Fruit fly (Drosophila melanogaster): ENCODE measurements around the gene CG3430.
A peak's percentile ranks its signal among the peaks of the same experiment; 100 is the strongest.

The CG3430 gene

DNA sequence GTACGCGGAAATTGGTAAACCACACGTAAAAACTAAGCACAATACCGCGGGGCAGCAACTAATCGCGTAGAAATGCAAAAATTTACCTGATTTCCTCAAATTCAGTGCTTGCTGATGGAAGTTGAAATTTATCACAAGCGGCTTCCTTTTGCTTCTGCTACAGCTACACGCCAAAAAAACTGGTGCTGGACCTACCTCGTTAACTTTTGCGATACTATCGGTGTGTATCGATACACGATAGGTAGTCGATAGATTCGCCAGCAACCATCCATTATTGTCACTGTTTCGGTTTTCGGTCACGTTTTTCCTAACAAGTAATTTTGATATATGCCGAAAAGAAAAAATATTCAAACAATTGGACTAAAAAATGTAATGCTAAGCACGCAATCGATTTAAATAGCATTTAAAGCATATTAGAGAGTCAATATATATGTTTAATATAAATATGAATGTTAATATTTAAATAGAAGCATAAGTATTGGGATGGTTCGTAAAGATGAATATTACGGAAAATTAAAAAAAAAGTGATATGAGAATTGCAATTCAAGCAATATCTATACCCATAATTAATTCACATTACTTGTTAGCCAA lies 10.7 kb downstream of the CG3430 start, which contains the start of gene Sumo (continued):
- TF ChIP-seq Dbx (GFP tag; IDR thresholded peaks at IDR 0.05) = peak; percentile 59; the same call in 2 of the 3 replicates
- no peak for TF ChIP-seq ara (GFP tag; IDR thresholded peaks at IDR 0.05)
- no peak for TF ChIP-seq CG8388 (GFP tag; optimal IDR thresholded peaks at IDR 0.05)
- no peak for TF ChIP-seq CG6254 (GFP tag; optimal IDR thresholded peaks at IDR 0.05)
- TF ChIP-seq CG6765 (GFP tag; optimal IDR thresholded peaks at IDR 0.05) = no peak
- TF ChIP-seq gt (GFP tag; IDR thresholded peaks at IDR 0.05) = no peak
- no peak for TF ChIP-seq schlank (tag; optimal IDR thresholded peaks at IDR 0.05)
- no peak for TF ChIP-seq sr (GFP tag; IDR thresholded peaks at IDR 0.05)
- TF ChIP-seq NK7.1 (GFP tag; optimal IDR thresholded peaks at IDR 0.05) = no peak
- TF ChIP-seq trem (tag; optimal IDR thresholded peaks at IDR 0.05) = peak; percentile 66
- TF ChIP-seq chif (GFP tag; optimal IDR thresholded peaks at IDR 0.05) = no peak
- TF ChIP-seq CG32532 (GFP tag; IDR thresholded peaks at IDR 0.05) = peak; percentile 49
- TF ChIP-seq CG13894 (tag; optimal IDR thresholded peaks at IDR 0.05) = peak; percentile 22
- peak; percentile 15 for TF ChIP-seq Lhr (GFP tag; optimal IDR thresholded peaks at IDR 0.05)
- no peak for TF ChIP-seq CG4707 (GFP tag; optimal IDR thresholded peaks at IDR 0.05)
- TF ChIP-seq Atf6 (GFP tag; IDR thresholded peaks at IDR 0.05) = no peak
- TF ChIP-seq dmrt11E (tag; optimal IDR thresholded peaks at IDR 0.05) = peak; percentile 4
- TF ChIP-seq CG33213 (GFP tag; optimal IDR thresholded peaks at IDR 0.05) = no peak
- peak; percentile 50 for TF ChIP-seq CG12659 (GFP tag; optimal IDR thresholded peaks at IDR 0.05)
- TF ChIP-seq CG4328 (GFP tag; optimal IDR thresholded peaks at IDR 0.05) = no peak
- no peak for TF ChIP-seq CG13424 (tag; optimal IDR thresholded peaks at IDR 0.05)
- TF ChIP-seq Awh (GFP tag; IDR thresholded peaks at IDR 0.05) = no peak
- TF ChIP-seq Usf (GFP tag; optimal IDR thresholded peaks at IDR 0.05) = peak; percentile 25
- TF ChIP-seq CG8478 (optimal IDR thresholded peaks at IDR 0.05) = no peak
- no peak for TF ChIP-seq lab (GFP tag; optimal IDR thresholded peaks at IDR 0.05)
- TF ChIP-seq crc (GFP tag; optimal IDR thresholded peaks at IDR 0.05) = no peak
- TF ChIP-seq Lpt (GFP tag; optimal IDR thresholded peaks at IDR 0.05) = no peak
- TF ChIP-seq CG31365 (tag; optimal IDR thresholded peaks at IDR 0.05) = no peak
- peak; percentile 93 for TF ChIP-seq row (GFP tag; IDR thresholded peaks at IDR 0.05)
- peak; percentile 49 for TF ChIP-seq zen (tag; optimal IDR thresholded peaks at IDR 0.05)
- TF ChIP-seq Myb (GFP tag; optimal IDR thresholded peaks at IDR 0.05) = no peak
- TF ChIP-seq CG6683 (GFP tag; optimal IDR thresholded peaks at IDR 0.05) = no peak
- TF ChIP-seq Bgb (GFP tag; IDR thresholded peaks at IDR 0.05; ENCODE audit: partially characterized antibody) = peak; percentile 99
- no peak for TF ChIP-seq scrt (GFP tag; optimal IDR thresholded peaks at IDR 0.05)
- TF ChIP-seq CG42726 (GFP tag; IDR thresholded peaks at IDR 0.05; ENCODE audit: partially characterized antibody) = peak; percentile 100
- peak; percentile 41 for TF ChIP-seq CG10543 (GFP tag; optimal IDR thresholded peaks at IDR 0.05)
- TF ChIP-seq CG10565 (GFP tag; optimal IDR thresholded peaks at IDR 0.05) = no peak
- peak; percentile 21 for TF ChIP-seq grau (tag; optimal IDR thresholded peaks at IDR 0.05)
- TF ChIP-seq CG17912 (GFP tag; optimal IDR thresholded peaks at IDR 0.05) = no peak
- TF ChIP-seq twi (tag; optimal IDR thresholded peaks at IDR 0.05) = peak; percentile 1
- no peak for TF ChIP-seq Lim3 (GFP tag; IDR thresholded peaks at IDR 0.05)
- no peak for TF ChIP-seq CG8281 (tag; optimal IDR thresholded peaks at IDR 0.05)
- TF ChIP-seq wek (GFP tag; optimal IDR thresholded peaks at IDR 0.05) = no peak
- no peak for TF ChIP-seq CG5180 (GFP tag; optimal IDR thresholded peaks at IDR 0.05)
- peak; percentile 33 for TF ChIP-seq B-H2 (GFP tag; optimal IDR thresholded peaks at IDR 0.05)
- TF ChIP-seq CG7271 (tag; optimal IDR thresholded peaks at IDR 0.05) = no peak
- TF ChIP-seq Eip74EF (GFP tag; optimal IDR thresholded peaks at IDR 0.05) = no peak
- no peak for TF ChIP-seq CG10366 (GFP tag; IDR thresholded peaks at IDR 0.05)
- TF ChIP-seq ci (GFP tag; IDR thresholded peaks at IDR 0.05) = peak; percentile 67
- TF ChIP-seq CG13775 (GFP tag; optimal IDR thresholded peaks at IDR 0.05) = peak; percentile 59

Measured in whole organism, embryonic.